Fruit fly (Drosophila melanogaster) ovary, adult (tissue): Measurements from ENCODE around the gene CG9609.

ENCODE experiments used
- CG17801 ChIP-seq: fragments of 200-800 bp; optimal IDR thresholded peaks from 2 replicates; lab custom pipeline; 2019; ENCODE audit warnings: missing biosample characterization, mild to moderate bottlenecking, missing genetic modification characterization, moderate library complexity; ENCODE audit not compliant: partially characterized antibody

Gene CG9609

dm6 chrX:16753066-16753465 lies 33.7 kb downstream of the CG9609 start:
- no peak for TF ChIP-seq CG17801

dm6 chrX:16751579-16752156 lies 35.1 kb downstream of the CG9609 start, which contains the start of gene goe:
TSS of gene goe (minus strand) at chrX:16751910.
- peak; percentile 23 for TF ChIP-seq CG17801

dm6 chrX:16750712-16751578 lies 35.9 kb downstream of the CG9609 start:
- TF ChIP-seq CG17801: peak; percentile 94

dm6 chrX:16749324-16749723 lies 37.5 kb downstream of the CG9609 start:
- no peak for TF ChIP-seq CG17801

- TF ChIP-seq CG17801: peak; percentile 19
These were observed 39.3 kb downstream of the CG9609 start for dm6 chrX:16747467-16747866.

- TF ChIP-seq CG17801: no peak
These were observed 40.0 kb downstream of the CG9609 start for dm6 chrX:16746824-16747223.

dm6 chrX:16745942-16746341 lies 40.9 kb downstream of the CG9609 start:
- TF ChIP-seq CG17801: no peak

dm6 chrX:16744345-16744744 lies 42.5 kb downstream of the CG9609 start:
- TF ChIP-seq CG17801: no peak

- no peak for TF ChIP-seq CG17801
These were observed 44.3 kb downstream of the CG9609 start, which contains the start of gene Twdlalpha for dm6 chrX:16742547-16742946. TSS of gene Twdlalpha (plus strand) at chrX:16742847.

dm6 chrX:16740606-16741005 lies 46.2 kb downstream of the CG9609 start, which contains the start of gene CG32568:
TSS of gene CG32568 (plus strand) at chrX:16740906.
- TF ChIP-seq CG17801: no peak

- TF ChIP-seq CG17801: no peak
These were observed 48.9 kb downstream of the CG9609 start, which contains the start of gene TwdlZ for dm6 chrX:16737878-16738277. TSS of gene TwdlZ (plus strand) at chrX:16738178.

- no peak for TF ChIP-seq CG17801
These were observed 50.6 kb downstream of the CG9609 start for dm6 chrX:16736180-16736579.
